Worm (Caenorhabditis elegans): ENCODE data around the gene tbx-9.

DNA sequence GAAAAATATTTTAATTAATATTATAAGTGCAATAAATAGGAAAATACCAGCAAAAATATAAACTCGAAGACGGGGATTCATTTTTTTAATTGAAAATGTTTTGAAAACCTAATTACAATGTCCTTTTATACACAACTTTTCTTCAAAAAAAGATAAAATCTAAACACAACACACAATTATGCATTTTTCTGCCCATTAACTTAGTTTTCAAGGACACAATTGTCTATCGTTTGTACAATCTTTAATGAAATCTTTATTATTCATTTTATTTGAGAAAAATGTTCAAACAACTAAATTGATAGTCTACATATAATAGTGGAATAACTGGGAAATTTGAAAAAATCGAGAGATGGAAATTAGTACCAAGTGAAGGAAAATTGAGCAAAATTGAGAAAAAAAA lies 35.6 kb downstream of the tbx-9 start, which contains the start of gene T07A5.1:
- no peak for TF ChIP-seq zag-1 (tag; optimal IDR thresholded peaks at IDR 0.05)
- no peak for TF ChIP-seq ZK546.5 (tag; optimal IDR thresholded peaks at IDR 0.05)
- no peak for TF ChIP-seq unc-39 (tag; optimal IDR thresholded peaks at IDR 0.05)
